Worm (Caenorhabditis elegans) whole organism, L2 larva: ENCODE results near the gene C07G3.8.

Experiments
- F13H6.1 ChIP-seq: sonication (generic microtip); optimal IDR thresholded peaks from 2 replicates; lab custom pipeline; 2016; ENCODE audit warnings: missing genetic modification characterization, missing compliant biosample characterization
- Y55F3AM.14 ChIP-seq: fragments of 200-800 bp; sonication (Bioruptor generic); optimal IDR thresholded peaks from 2 replicates; lab custom pipeline; 2018; ENCODE audit warnings: mild to moderate bottlenecking, missing genetic modification characterization, missing compliant biosample characterization
- aly-2 ChIP-seq: fragments of 150-350 bp; optimal IDR thresholded peaks from 2 replicates; lab custom pipeline; 2014; ENCODE audit warnings: missing biosample characterization, missing genetic modification characterization
- blmp-1 ChIP-seq: sonication (generic microtip); optimal IDR thresholded peaks from 2 replicates; lab custom pipeline; 2017; ENCODE audit warnings: missing genetic modification characterization, mild to moderate bottlenecking, missing compliant biosample characterization, antibody characterized with exemption, moderate library complexity; ENCODE audit not compliant: insufficient read depth
- ceh-16 ChIP-seq: fragments of 150-350 bp; optimal IDR thresholded peaks from 2 replicates; lab custom pipeline; 2014; ENCODE audit warnings: missing biosample characterization, missing genetic modification characterization
- ceh-82 ChIP-seq: fragments of 150-350 bp; optimal IDR thresholded peaks from 2 replicates; lab custom pipeline; 2014; ENCODE audit warnings: missing biosample characterization, missing genetic modification characterization
- dmd-4 ChIP-seq: sonication (generic microtip); optimal IDR thresholded peaks from 2 replicates; lab custom pipeline; 2017; ENCODE audit warnings: missing biosample characterization, missing genetic modification characterization
- egl-27 ChIP-seq: sonication (generic microtip); optimal IDR thresholded peaks from 3 replicates; lab custom pipeline; 2017; ENCODE audit warnings: missing biosample characterization, missing genetic modification reagents, missing genetic modification characterization
- fos-1 ChIP-seq: fragments of 150-350 bp; optimal IDR thresholded peaks from 2 replicates; lab custom pipeline; 2014; ENCODE audit warnings: missing biosample characterization, missing genetic modification characterization
- gmeb-1 ChIP-seq: fragments of 150-350 bp; optimal IDR thresholded peaks from 2 replicates; lab custom pipeline; 2014; ENCODE audit warnings: missing biosample characterization, missing genetic modification characterization
- lin-13 ChIP-seq: fragments of 150-350 bp; optimal IDR thresholded peaks from 2 replicates; lab custom pipeline; 2014; ENCODE audit warnings: missing biosample characterization, missing genetic modification reagents, missing genetic modification characterization
- lin-39 ChIP-seq: fragments of 150-350 bp; optimal IDR thresholded peaks from 2 replicates; lab custom pipeline; 2014; ENCODE audit warnings: missing biosample characterization, missing genetic modification reagents, missing genetic modification characterization
- lsy-2 ChIP-seq, 2 experiments: fragments of 150-350 bp in 1 of 2; sonication (generic microtip) in 1 of 2; optimal IDR thresholded peaks; 2 replicates each; lab custom pipeline; 2014 to 2017; ENCODE audit warnings: missing biosample characterization in 2 of 2, missing genetic modification characterization in 2 of 2
- mdl-1 ChIP-seq, 2 experiments: fragments of 150-350 bp in 1 of 2; sonication (generic microtip) in 1 of 2; optimal IDR thresholded peaks; 2 replicates each; lab custom pipeline; 2017; ENCODE audit warnings: missing biosample characterization in 2 of 2, missing genetic modification characterization in 2 of 2
- nhr-10 ChIP-seq: sonication (generic microtip); optimal IDR thresholded peaks from 2 replicates; lab custom pipeline; 2017; ENCODE audit warnings: missing biosample characterization, missing genetic modification characterization
- nhr-11 ChIP-seq: fragments of 150-350 bp; optimal IDR thresholded peaks from 2 replicates; lab custom pipeline; 2014; ENCODE audit warnings: missing biosample characterization, missing genetic modification characterization
- nhr-23 ChIP-seq: fragments of 150-350 bp; optimal IDR thresholded peaks from 2 replicates; lab custom pipeline; 2014; ENCODE audit warnings: missing biosample characterization, missing genetic modification reagents, missing genetic modification characterization
- nhr-237 ChIP-seq: fragments of 150-350 bp; optimal IDR thresholded peaks from 2 replicates; lab custom pipeline; 2014; ENCODE audit warnings: missing biosample characterization, missing genetic modification characterization
- nhr-25 ChIP-seq: fragments of 150-350 bp; sonication (generic microtip); optimal IDR thresholded peaks from 3 replicates; lab custom pipeline; 2014; ENCODE audit warnings: missing biosample characterization, missing genetic modification characterization
- nhr-6 ChIP-seq: fragments of 150-350 bp; optimal IDR thresholded peaks from 2 replicates; lab custom pipeline; 2014; ENCODE audit warnings: missing biosample characterization, missing genetic modification characterization
- sem-4 ChIP-seq: fragments of 150-350 bp; optimal IDR thresholded peaks from 2 replicates; lab custom pipeline; 2014; ENCODE audit warnings: missing biosample characterization, missing genetic modification reagents, missing genetic modification characterization
- sma-3 ChIP-seq: sonication (generic microtip); optimal IDR thresholded peaks from 2 replicates; lab custom pipeline; 2016; ENCODE audit warnings: missing genetic modification reagents, missing genetic modification characterization, missing compliant biosample characterization
- unc-39 ChIP-seq: fragments of 150-350 bp; optimal IDR thresholded peaks from 2 replicates; lab custom pipeline; 2014; ENCODE audit warnings: missing biosample characterization, missing genetic modification characterization
- unc-55 ChIP-seq: fragments of 150-350 bp; sonication (generic microtip); optimal IDR thresholded peaks from 3 replicates; lab custom pipeline; 2014; ENCODE audit warnings: missing biosample characterization, missing genetic modification reagents, missing genetic modification characterization
- zag-1 ChIP-seq: fragments of 150-350 bp; optimal IDR thresholded peaks from 2 replicates; lab custom pipeline; 2014; ENCODE audit warnings: missing biosample characterization, missing genetic modification characterization
- ztf-1 ChIP-seq: fragments of 200-800 bp; sonication (Bioruptor generic); conservative IDR thresholded peaks from 2 replicates; pipeline ENCODE4 v1.3.6; 2022; ENCODE audit warnings: missing genetic modification characterization, missing compliant biosample characterization
- ztf-4 ChIP-seq: fragments of 150-350 bp; optimal IDR thresholded peaks from 2 replicates; lab custom pipeline; 2014; ENCODE audit warnings: missing biosample characterization, missing genetic modification characterization

The C07G3.8 gene

ce11 chrV:3450351-3450750, 51.6 kb downstream of the C07G3.8 start:
- TF ChIP-seq ztf-4 (tag; lab: Kevin White, UChicago) (no peak), gmeb-1 (no peak), nhr-237 (tag; lab: Kevin White, UChicago) (no peak), nhr-23 (tag; lab: Kevin White, UChicago) (no peak), unc-39 (no peak), ceh-82 (tag; lab: Kevin White, UChicago) (no peak), Y55F3AM.14 (GFP tag; lab: Kevin White, UChicago) (no peak), ceh-16 (tag; lab: Kevin White, UChicago) (no peak), lin-13 (GFP tag; lab: Kevin White, UChicago) (no peak), ztf-1 (GFP tag; lab: Robert Waterston, UW) (no peak), egl-27 (tag; lab: Kevin White, UChicago) (no peak), fos-1 (tag; lab: Kevin White, UChicago) (no peak), mdl-1 (tag; optimal IDR thresholded peaks at IDR 0.05; lab: Kevin White, UChicago) (no peak), dmd-4 (tag; lab: Kevin White, UChicago) (no peak), lsy-2 (tag; optimal IDR thresholded peaks at IDR 0.05; lab: Kevin White, UChicago) (no peak), nhr-6 (tag; lab: Kevin White, UChicago) (no peak)

- no peak for TF ChIP-seq sma-3
- TF ChIP-seq Y55F3AM.14 (GFP tag; lab: Kevin White, UChicago), result no peak
- TF ChIP-seq nhr-10 (tag; lab: Kevin White, UChicago), result no peak
- no peak for TF ChIP-seq egl-27 (tag; lab: Kevin White, UChicago)
- TF ChIP-seq lin-39 (tag; lab: Kevin White, UChicago), result no peak
- TF ChIP-seq aly-2, result no peak
- TF ChIP-seq nhr-25 (tag; lab: Kevin White, UChicago), result no peak
- TF ChIP-seq lin-13 (GFP tag; lab: Kevin White, UChicago), result no peak
- TF ChIP-seq zag-1, result no peak
- TF ChIP-seq nhr-11 (tag; lab: Kevin White, UChicago), result no peak
- TF ChIP-seq sem-4, result no peak
- TF ChIP-seq unc-39, result no peak
- no peak for TF ChIP-seq unc-55 (GFP tag; lab: Kevin White, UChicago)
- no peak for TF ChIP-seq blmp-1 (tag; lab: Kevin White, UChicago)
- no peak for TF ChIP-seq nhr-237 (tag; lab: Kevin White, UChicago)
- TF ChIP-seq F13H6.1 (tag; lab: Kevin White, UChicago), result no peak
- TF ChIP-seq, all 48 proteins: peak for 0
Observed at ce11 chrV:3449810-3450209, 52.1 kb downstream of the C07G3.8 start.
